Fruit fly (Drosophila melanogaster): ENCODE measurements around the gene nht.

nht gene

dm6 chr2L:15271757-15272589 is 46.7 kb downstream of the nht start, which contains the start of gene Cul3 (continued):
- no peak for TF ChIP-seq lov (optimal IDR thresholded peaks at IDR 0.05)
- no peak for TF ChIP-seq lov (GFP tag; IDR thresholded peaks at IDR 0.05)
- no peak for TF ChIP-seq CG14965 (GFP tag; optimal IDR thresholded peaks at IDR 0.05; ENCODE audit: borderline replicate concordance)
- TF ChIP-seq CG2129 (GFP tag; IDR thresholded peaks at IDR 0.05; ENCODE audit: partially characterized antibody): peak; percentile 65
- no peak for TF ChIP-seq CG4730 (GFP tag; IDR thresholded peaks at IDR 0.05)
- TF ChIP-seq Myb (GFP tag; optimal IDR thresholded peaks at IDR 0.05): peak; percentile 17
- no peak for TF ChIP-seq CG10147 (GFP tag; optimal IDR thresholded peaks at IDR 0.05)
- no peak for TF ChIP-seq dati (GFP tag; IDR thresholded peaks at IDR 0.05)
- TF ChIP-seq Ptx1 (GFP tag; IDR thresholded peaks at IDR 0.05): peak; percentile 14; the same call in 1 of the 2 replicates
- TF ChIP-seq sima (GFP tag; optimal IDR thresholded peaks at IDR 0.05): no peak
- TF ChIP-seq CG5953 (GFP tag; IDR thresholded peaks at IDR 0.05): no peak
- peak; percentile 65 for TF ChIP-seq Dp (GFP tag; optimal IDR thresholded peaks at IDR 0.05)
- no peak for TF ChIP-seq Awh (GFP tag; IDR thresholded peaks at IDR 0.05)
- TF ChIP-seq ro (GFP tag; IDR thresholded peaks at IDR 0.05): no peak
- peak in 1 of 3 experiments; percentile 8 for TF ChIP-seq lola (GFP tag; optimal IDR thresholded peaks at IDR 0.05)
- TF ChIP-seq Hr3 (GFP tag; optimal IDR thresholded peaks at IDR 0.05): peak; percentile 20
- TF ChIP-seq CG6654 (GFP tag; optimal IDR thresholded peaks at IDR 0.05): no peak
- TF ChIP-seq Dad (GFP tag; optimal IDR thresholded peaks at IDR 0.05): no peak
- TF ChIP-seq CG11456 (GFP tag; IDR thresholded peaks at IDR 0.05): no peak
- TF ChIP-seq Atf6 (GFP tag; IDR thresholded peaks at IDR 0.05): no peak
- no peak for TF ChIP-seq chm (GFP tag; IDR thresholded peaks at IDR 0.05)
- TF ChIP-seq Usf (GFP tag; optimal IDR thresholded peaks at IDR 0.05): no peak
- TF ChIP-seq ash1 (GFP tag; optimal IDR thresholded peaks at IDR 0.05): no peak
- TF ChIP-seq sna (GFP tag; IDR thresholded peaks at IDR 0.05; ENCODE audit: partially characterized antibody): peak; percentile 64
- no peak for TF ChIP-seq zfh2 (GFP tag; optimal IDR thresholded peaks at IDR 0.05)
- no peak for TF ChIP-seq CG12219 (GFP tag; optimal IDR thresholded peaks at IDR 0.05)
- TF ChIP-seq CG6683 (GFP tag; optimal IDR thresholded peaks at IDR 0.05): no peak
- TF ChIP-seq Vsx1 (GFP tag; optimal IDR thresholded peaks at IDR 0.05): no peak
- TF ChIP-seq NfI (GFP tag; optimal IDR thresholded peaks at IDR 0.05): no peak
- peak; percentile 8 for TF ChIP-seq CG15601 (tag; optimal IDR thresholded peaks at IDR 0.05)
- TF ChIP-seq bbx (GFP tag; IDR thresholded peaks at IDR 0.05; ENCODE audit: partially characterized antibody): peak; percentile 75
- TF ChIP-seq CG11695 (GFP tag; IDR thresholded peaks at IDR 0.05): no peak
- TF ChIP-seq CG1792 (GFP tag; optimal IDR thresholded peaks at IDR 0.05): no peak
- no peak for TF ChIP-seq HLH3B (GFP tag; IDR thresholded peaks at IDR 0.05)
- TF ChIP-seq gce (GFP tag; IDR thresholded peaks at IDR 0.05): no peak
- TF ChIP-seq CG1602 (GFP tag; optimal IDR thresholded peaks at IDR 0.05): peak; percentile 1
- no peak for TF ChIP-seq gt (GFP tag; IDR thresholded peaks at IDR 0.05)
- TF ChIP-seq disco-r (GFP tag; optimal IDR thresholded peaks at IDR 0.05): no peak
- TF ChIP-seq CG12942 (GFP tag; optimal IDR thresholded peaks at IDR 0.05): no peak
- no peak for TF ChIP-seq CG1233 (GFP tag; optimal IDR thresholded peaks at IDR 0.05)
- no peak for TF ChIP-seq CG31388 (GFP tag; optimal IDR thresholded peaks at IDR 0.05)
- no peak for TF ChIP-seq CG4282 (GFP tag; optimal IDR thresholded peaks at IDR 0.05)
- TF ChIP-seq sisA (GFP tag; IDR thresholded peaks at IDR 0.05): no peak
- TF ChIP-seq Sox102F (GFP tag; optimal IDR thresholded peaks at IDR 0.05): no peak
- peak; percentile 63; the same call in 2 of the 3 replicates for TF ChIP-seq CG14860 (GFP tag; IDR thresholded peaks at IDR 0.05; ENCODE audit: partially characterized antibody)
- TF ChIP-seq crp (GFP tag; optimal IDR thresholded peaks at IDR 0.05): no peak
- no peak for TF ChIP-seq Jarid2 (GFP tag; optimal IDR thresholded peaks at IDR 0.05)
- TF ChIP-seq ftz-f1 (GFP tag; optimal IDR thresholded peaks at IDR 0.05): no peak
- no peak for TF ChIP-seq H15 (GFP tag; IDR thresholded peaks at IDR 0.05)
- peak; percentile 36 for TF ChIP-seq stwl (tag; optimal IDR thresholded peaks at IDR 0.05)

Measured in whole organism, embryonic.